Worm (Caenorhabditis elegans) whole organism, mixed stage, embryonic: ENCODE measurements around the gene sri-48.
"Not testable (repeated sequence)": the region's sequence is repeated elsewhere in the genome, so short reads cannot be mapped to it uniquely, and the experiment has no call there.

Experiments
- M03D4.4 ChIP-seq: sonication (generic microtip); optimal IDR thresholded peaks from 2 replicates; lab custom pipeline; 2017; ENCODE audit warnings: mild to moderate bottlenecking, missing genetic modification characterization, missing compliant biosample characterization
- bed-3 ChIP-seq: fragments of 200-800 bp; sonication (Bioruptor generic); optimal IDR thresholded peaks from 3 replicates; lab custom pipeline; 2018; ENCODE audit warnings: mild to moderate bottlenecking, missing genetic modification characterization, moderate library complexity, missing compliant biosample characterization
- blmp-1 ChIP-seq: fragments of 150-350 bp; optimal IDR thresholded peaks from 2 replicates; lab custom pipeline; 2014; ENCODE audit warnings: missing biosample characterization, missing genetic modification characterization
- ceh-39 ChIP-seq: fragments of 150-350 bp; optimal IDR thresholded peaks from 2 replicates; lab custom pipeline; 2014; ENCODE audit warnings: missing biosample characterization, missing genetic modification characterization
- ceh-43 ChIP-seq: fragments of 200-800 bp; sonication (Bioruptor generic); optimal IDR thresholded peaks from 2 replicates; lab custom pipeline; 2018; ENCODE audit warnings: mild to moderate bottlenecking, missing genetic modification characterization, moderate library complexity, missing compliant biosample characterization
- ceh-83 ChIP-seq: fragments of 200-800 bp; sonication (Bioruptor generic); optimal IDR thresholded peaks from 2 replicates; lab custom pipeline; 2018; ENCODE audit warnings: mild to moderate bottlenecking, missing genetic modification characterization, missing compliant biosample characterization
- ces-1 ChIP-seq: fragments of 150-350 bp; optimal IDR thresholded peaks from 2 replicates; lab custom pipeline; 2014; ENCODE audit warnings: missing biosample characterization, missing genetic modification reagents, missing genetic modification characterization
- cnd-1 ChIP-seq: fragments of 200-800 bp; sonication (Bioruptor generic); optimal IDR thresholded peaks from 2 replicates; lab custom pipeline; 2018; ENCODE audit warnings: mild to moderate bottlenecking, missing genetic modification characterization, missing compliant biosample characterization
- drap-1 ChIP-seq: fragments of 200-800 bp; sonication (Bioruptor generic); optimal IDR thresholded peaks from 3 replicates; lab custom pipeline; 2018; ENCODE audit warnings: mild to moderate bottlenecking, missing genetic modification characterization, missing compliant biosample characterization
- elt-1 ChIP-seq: sonication (generic microtip); optimal IDR thresholded peaks from 2 replicates; lab custom pipeline; 2017; ENCODE audit warnings: missing genetic modification characterization, mild to moderate bottlenecking, missing compliant biosample characterization, antibody characterized with exemption, moderate library complexity, borderline replicate concordance; ENCODE audit not compliant: insufficient read depth
- elt-3 ChIP-seq: fragments of 150-350 bp; optimal IDR thresholded peaks from 2 replicates; lab custom pipeline; 2014; ENCODE audit warnings: missing biosample characterization, missing genetic modification characterization
- flh-1 ChIP-seq: fragments of 200-800 bp; sonication (Bioruptor generic); optimal IDR thresholded peaks from 2 replicates; lab custom pipeline; 2018; ENCODE audit warnings: mild to moderate bottlenecking, missing genetic modification characterization, moderate library complexity, missing compliant biosample characterization
- ham-2 ChIP-seq: fragments of 200-800 bp; sonication (Bioruptor generic); optimal IDR thresholded peaks from 2 replicates; lab custom pipeline; 2018; ENCODE audit warnings: mild to moderate bottlenecking, missing genetic modification characterization, missing compliant biosample characterization
- hlh-1 ChIP-seq: fragments of 150-350 bp; optimal IDR thresholded peaks from 2 replicates; lab custom pipeline; 2014; ENCODE audit warnings: missing biosample characterization, missing genetic modification reagents, missing genetic modification characterization
- lin-13 ChIP-seq: fragments of 150-350 bp; optimal IDR thresholded peaks from 2 replicates; lab custom pipeline; 2014; ENCODE audit warnings: missing biosample characterization, missing genetic modification characterization
- lin-32 ChIP-seq: fragments of 200-800 bp; sonication (Bioruptor generic); optimal IDR thresholded peaks from 2 replicates; lab custom pipeline; 2018; ENCODE audit warnings: mild to moderate bottlenecking, missing genetic modification characterization, missing compliant biosample characterization
- lsy-2 ChIP-seq: fragments of 150-350 bp; optimal IDR thresholded peaks from 2 replicates; lab custom pipeline; 2014; ENCODE audit warnings: missing biosample characterization, missing genetic modification characterization
- mab-5 ChIP-seq: fragments of 150-350 bp; optimal IDR thresholded peaks from 2 replicates; lab custom pipeline; 2014; ENCODE audit warnings: missing biosample characterization, missing genetic modification characterization
- mep-1 ChIP-seq: fragments of 150-350 bp; optimal IDR thresholded peaks from 2 replicates; lab custom pipeline; 2017; ENCODE audit warnings: missing biosample characterization, missing genetic modification reagents, missing genetic modification characterization, inconsistent platforms
- mls-2 ChIP-seq: sonication (generic microtip); optimal IDR thresholded peaks from 2 replicates; lab custom pipeline; 2016; ENCODE audit warnings: mild to moderate bottlenecking, missing genetic modification characterization, moderate library complexity, missing compliant biosample characterization
- nhr-12 ChIP-seq: fragments of 150-350 bp; optimal IDR thresholded peaks from 2 replicates; lab custom pipeline; 2014; ENCODE audit warnings: missing biosample characterization, missing genetic modification characterization
- nhr-2 ChIP-seq: fragments of 150-350 bp; optimal IDR thresholded peaks from 2 replicates; lab custom pipeline; 2014; ENCODE audit warnings: missing biosample characterization, missing genetic modification characterization
- nhr-237 ChIP-seq: fragments of 150-350 bp; optimal IDR thresholded peaks from 2 replicates; lab custom pipeline; 2014; ENCODE audit warnings: missing biosample characterization, missing genetic modification characterization
- nhr-28 ChIP-seq: fragments of 150-350 bp; optimal IDR thresholded peaks from 2 replicates; lab custom pipeline; 2014; ENCODE audit warnings: missing biosample characterization, missing genetic modification characterization
- nhr-76 ChIP-seq: sonication (generic microtip); optimal IDR thresholded peaks from 2 replicates; lab custom pipeline; 2017; ENCODE audit warnings: missing biosample characterization, missing genetic modification characterization
- sem-2 ChIP-seq: fragments of 200-800 bp; sonication (Bioruptor generic); optimal IDR thresholded peaks from 2 replicates; lab custom pipeline; 2018; ENCODE audit warnings: mild to moderate bottlenecking, missing genetic modification characterization, missing compliant biosample characterization
- snpc-4 ChIP-seq: fragments of 150-350 bp; optimal IDR thresholded peaks from 2 replicates; lab custom pipeline; 2014; ENCODE audit warnings: missing biosample characterization, missing genetic modification characterization
- sptf-1 ChIP-seq: sonication (generic microtip); optimal IDR thresholded peaks from 2 replicates; lab custom pipeline; 2017; ENCODE audit warnings: mild to moderate bottlenecking, missing genetic modification characterization, moderate library complexity, missing compliant biosample characterization
- tbx-8 ChIP-seq: fragments of 200-800 bp; sonication (Bioruptor generic); optimal IDR thresholded peaks from 2 replicates; lab custom pipeline; 2018; ENCODE audit warnings: mild to moderate bottlenecking, missing genetic modification characterization, moderate library complexity, missing compliant biosample characterization
- unc-120 ChIP-seq: sonication (generic microtip); optimal IDR thresholded peaks from 2 replicates; lab custom pipeline; 2017; ENCODE audit warnings: missing genetic modification characterization, missing compliant biosample characterization; ENCODE audit not compliant: poor library complexity, severe bottlenecking
- unc-39 ChIP-seq: fragments of 150-350 bp; optimal IDR thresholded peaks from 2 replicates; lab custom pipeline; 2014; ENCODE audit warnings: missing biosample characterization, missing genetic modification characterization
- unc-62 ChIP-seq: fragments of 150-350 bp; optimal IDR thresholded peaks from 2 replicates; lab custom pipeline; 2014; ENCODE audit warnings: missing biosample characterization, missing genetic modification reagents, missing genetic modification characterization
- zip-8 ChIP-seq: fragments of 150-350 bp; optimal IDR thresholded peaks from 2 replicates; lab custom pipeline; 2014; ENCODE audit warnings: missing biosample characterization, missing genetic modification characterization
- ztf-11 ChIP-seq: fragments of 150-350 bp; optimal IDR thresholded peaks from 2 replicates; lab custom pipeline; 2014; ENCODE audit warnings: missing biosample characterization, missing genetic modification characterization

sri-48 gene

ce11 chrII:3201242-3201641, at the start of gene sri-48:
TSS of gene sri-48 (minus strand) at chrII:3201342.
- not testable (repeated sequence) for TF ChIP-seq mab-5; unc-62 (GFP tag; lab: Kevin White, UChicago); ham-2 (GFP tag; lab: Kevin White, UChicago)

ce11 chrII:3250195-3250594, 49.1 kb upstream of the sri-48 start:
- no peak for TF ChIP-seq ztf-11 (tag; lab: Kevin White, UChicago)
- TF ChIP-seq ces-1 (GFP tag; lab: Kevin White, UChicago): no peak
- no peak for TF ChIP-seq mep-1 (tag; lab: Kevin White, UChicago)
- TF ChIP-seq zip-8 (tag; lab: Kevin White, UChicago): no peak
- TF ChIP-seq nhr-76: no peak
- TF ChIP-seq lsy-2: no peak
- TF ChIP-seq mls-2 (tag; lab: Kevin White, UChicago): no peak
- TF ChIP-seq hlh-1: no peak

ce11 chrII:3249406-3249805, 48.3 kb upstream of the sri-48 start, which contains the start of gene clec-124:
TSS of gene clec-124 (plus strand) at chrII:3249706.
- no peak for TF ChIP-seq bed-3 (GFP tag; lab: Kevin White, UChicago)
- no peak for TF ChIP-seq ceh-39
- TF ChIP-seq ztf-11 (tag; lab: Kevin White, UChicago): no peak
- TF ChIP-seq mep-1 (tag; lab: Kevin White, UChicago): no peak
- no peak for TF ChIP-seq sptf-1 (tag; lab: Kevin White, UChicago)
- TF ChIP-seq ces-1 (GFP tag; lab: Kevin White, UChicago): no peak
- TF ChIP-seq ceh-83 (GFP tag; lab: Kevin White, UChicago): no peak
- TF ChIP-seq sem-2 (GFP tag; lab: Kevin White, UChicago): no peak
- no peak for TF ChIP-seq nhr-12

- TF ChIP-seq hlh-1 (peak; percentile 35), ceh-83 (GFP tag; lab: Kevin White, UChicago) (no peak)
These were observed 47.0 kb upstream of the sri-48 start, which contains the start of the genes fbxc-50 and C17F4.2 for ce11 chrII:3248043-3248718. TSS of gene fbxc-50 (minus strand) at chrII:3248123. TSS of gene C17F4.2 (plus strand) at chrII:3248668.

ce11 chrII:3247556-3247955, 46.4 kb upstream of the sri-48 start:
- TF ChIP-seq elt-3 (tag; lab: Kevin White, UChicago): no peak
- TF ChIP-seq nhr-12: no peak
- no peak for TF ChIP-seq ceh-39
- TF ChIP-seq zip-8 (tag; lab: Kevin White, UChicago): no peak
- TF ChIP-seq nhr-2 (tag; lab: Kevin White, UChicago): no peak
- no peak for TF ChIP-seq nhr-237
- no peak for TF ChIP-seq ces-1 (GFP tag; lab: Kevin White, UChicago)
- TF ChIP-seq sptf-1 (tag; lab: Kevin White, UChicago): no peak
- no peak for TF ChIP-seq cnd-1
- TF ChIP-seq mab-5: no peak
- TF ChIP-seq lin-32: no peak
- no peak for TF ChIP-seq lsy-2
- TF ChIP-seq mep-1 (tag; lab: Kevin White, UChicago): no peak
- TF ChIP-seq flh-1: no peak
- no peak for TF ChIP-seq drap-1 (GFP tag; lab: Kevin White, UChicago)
- no peak for TF ChIP-seq snpc-4
- TF ChIP-seq unc-62 (GFP tag; lab: Kevin White, UChicago): no peak
- TF ChIP-seq blmp-1 (tag; lab: Kevin White, UChicago): no peak
- no peak for TF ChIP-seq lin-13
- TF ChIP-seq M03D4.4 (tag; lab: Kevin White, UChicago): no peak
- TF ChIP-seq, all 35 proteins: peak for 0

ce11 chrII:3245836-3246235, 44.7 kb upstream of the sri-48 start, which contains the start of gene C17F4.7:
TSS of gene C17F4.7 (minus strand) at chrII:3246015.
- TF ChIP-seq elt-1 (tag; lab: Kevin White, UChicago) (no peak), ceh-43 (GFP tag; lab: Kevin White, UChicago) (no peak), M03D4.4 (tag; lab: Kevin White, UChicago) (no peak), mep-1 (tag; lab: Kevin White, UChicago) (no peak), tbx-8 (GFP tag; lab: Kevin White, UChicago) (no peak), unc-39 (no peak), nhr-2 (tag; lab: Kevin White, UChicago) (no peak), mab-5 (no peak), bed-3 (GFP tag; lab: Kevin White, UChicago) (no peak), nhr-237 (no peak), ztf-11 (tag; lab: Kevin White, UChicago) (no peak), snpc-4 (no peak), unc-120 (no peak), sem-2 (GFP tag; lab: Kevin White, UChicago) (no peak), ham-2 (GFP tag; lab: Kevin White, UChicago) (no peak), nhr-28 (tag; lab: Kevin White, UChicago) (no peak)
